Fruit fly (Drosophila melanogaster) whole organism, embryonic: ENCODE data around the gene Grd.

Experiments used
- CG10366 ChIP-seq: fragments of 200-800 bp; sonication (Bioruptor generic); IDR thresholded peaks from 2 replicates; pipeline ENCODE4 v1.3.6; 2022; ENCODE audit warnings: missing biosample characterization, missing genetic modification characterization
- CG10654 ChIP-seq: fragments of 200-800 bp; sonication (Bioruptor generic); optimal IDR thresholded peaks from 2 replicates; lab custom pipeline; 2016; ENCODE audit warnings: missing biosample characterization, missing genetic modification characterization
- CG13287 ChIP-seq: fragments of 200-800 bp; sonication (Bioruptor generic); IDR thresholded peaks from 2 replicates; pipeline ENCODE4 v1.3.6; 2022; ENCODE audit warnings: missing biosample characterization, missing genetic modification characterization; ENCODE audit not compliant: partially characterized antibody
- CG14014 ChIP-seq: fragments of 200-800 bp; sonication (Bioruptor generic); IDR thresholded peaks from 2 replicates; pipeline ENCODE4 v1.3.6; 2022; ENCODE audit warnings: missing biosample characterization, missing genetic modification characterization
- CG14667 ChIP-seq: fragments of 200-800 bp; sonication (Bioruptor generic); IDR thresholded peaks from 2 replicates; pipeline ENCODE4 v1.3.6; 2022; ENCODE audit warnings: missing biosample characterization, missing genetic modification characterization
- CG15269 ChIP-seq: fragments of 200-800 bp; sonication (Bioruptor generic); optimal IDR thresholded peaks from 2 replicates; lab custom pipeline; 2018; ENCODE audit warnings: missing biosample characterization, mild to moderate bottlenecking, missing genetic modification characterization, moderate library complexity
- CG15479 ChIP-seq: fragments of 200-800 bp; sonication (Bioruptor generic); optimal IDR thresholded peaks from 3 replicates; lab custom pipeline; 2019; ENCODE audit warnings: missing biosample characterization, mild to moderate bottlenecking, missing genetic modification characterization, moderate library complexity
- CG17186 ChIP-seq: fragments of 200-800 bp; sonication (Bioruptor generic); optimal IDR thresholded peaks from 3 replicates; lab custom pipeline; 2017; ENCODE audit warnings: missing biosample characterization, missing genetic modification reagents, missing genetic modification characterization
- CG17912 ChIP-seq: fragments of 200-800 bp; sonication (Bioruptor generic); optimal IDR thresholded peaks from 2 replicates; lab custom pipeline; 2018; ENCODE audit warnings: missing biosample characterization, mild to moderate bottlenecking, missing genetic modification characterization
- CG18619 ChIP-seq: fragments of 200-800 bp; sonication (Bioruptor generic); optimal IDR thresholded peaks from 3 replicates; lab custom pipeline; 2017; ENCODE audit warnings: missing biosample characterization, mild to moderate bottlenecking, missing genetic modification characterization
- CG2202 ChIP-seq: fragments of 200-800 bp; sonication (Bioruptor generic); optimal IDR thresholded peaks from 2 replicates; lab custom pipeline; 2018; ENCODE audit warnings: missing biosample characterization, mild to moderate bottlenecking, missing genetic modification characterization
- CG2678 ChIP-seq: fragments of 200-800 bp; sonication (Bioruptor generic); optimal IDR thresholded peaks from 3 replicates; lab custom pipeline; 2019; ENCODE audit warnings: missing biosample characterization, mild to moderate bottlenecking, missing genetic modification characterization, moderate library complexity
- CG2875 ChIP-seq: fragments of 200-800 bp; sonication (Bioruptor generic); optimal IDR thresholded peaks from 2 replicates; lab custom pipeline; 2017; ENCODE audit warnings: missing biosample characterization, mild to moderate bottlenecking, missing genetic modification characterization, missing genetic modification reagents
- CG32532 ChIP-seq: fragments of 200-800 bp; sonication (Bioruptor generic); IDR thresholded peaks from 2 replicates; pipeline ENCODE4 v1.3.6; 2022; ENCODE audit warnings: missing biosample characterization, missing genetic modification characterization
- CG33213 ChIP-seq: fragments of 200-800 bp; sonication (Bioruptor generic); optimal IDR thresholded peaks from 3 replicates; lab custom pipeline; 2016; ENCODE audit warnings: missing biosample characterization, missing genetic modification characterization
- CG4424 ChIP-seq: fragments of 200-800 bp; sonication (Bioruptor generic); optimal IDR thresholded peaks from 3 replicates; lab custom pipeline; 2016; ENCODE audit warnings: missing biosample characterization, missing genetic modification characterization
- CG4707 ChIP-seq: fragments of 200-800 bp; sonication (Bioruptor generic); optimal IDR thresholded peaks from 2 replicates; lab custom pipeline; 2018; ENCODE audit warnings: missing biosample characterization, mild to moderate bottlenecking, missing genetic modification characterization, moderate library complexity
- CG7786 ChIP-seq: fragments of 200-800 bp; sonication (Bioruptor generic); optimal IDR thresholded peaks from 2 replicates; lab custom pipeline; 2016; ENCODE audit warnings: missing biosample characterization, missing genetic modification characterization
- CG8388 ChIP-seq: fragments of 200-800 bp; sonication (Bioruptor generic); optimal IDR thresholded peaks from 2 replicates; lab custom pipeline; 2019; ENCODE audit warnings: missing biosample characterization, mild to moderate bottlenecking, missing genetic modification characterization, moderate library complexity
- CG8944 ChIP-seq: fragments of 200-800 bp; sonication (Bioruptor generic); optimal IDR thresholded peaks from 3 replicates; lab custom pipeline; 2016; ENCODE audit warnings: missing biosample characterization, missing genetic modification characterization
- Dbx ChIP-seq: fragments of 200-800 bp; sonication (Bioruptor generic); IDR thresholded peaks from 3 replicates; pipeline ENCODE4 v1.3.6; 2022; ENCODE audit warnings: missing biosample characterization, missing genetic modification characterization
- Hmr ChIP-seq: fragments of 200-800 bp; sonication (Bioruptor generic); optimal IDR thresholded peaks from 3 replicates; lab custom pipeline; 2017; ENCODE audit warnings: mild to moderate bottlenecking, missing biosample characterization, missing genetic modification reagents, missing genetic modification characterization
- Hsf ChIP-seq: fragments of 200-800 bp; sonication (Bioruptor generic); optimal IDR thresholded peaks from 3 replicates; lab custom pipeline; 2016; ENCODE audit warnings: missing biosample characterization, missing genetic modification characterization
- MBD-R2 ChIP-seq: fragments of 200-800 bp; sonication (Bioruptor generic); IDR thresholded peaks from 2 replicates; pipeline ENCODE4 v1.3.6; 2022; ENCODE audit warnings: missing biosample characterization, missing genetic modification characterization
- NC2α ChIP-seq: fragments of 200-800 bp; sonication (Bioruptor generic); optimal IDR thresholded peaks from 2 replicates; lab custom pipeline; 2016; ENCODE audit warnings: missing biosample characterization, missing genetic modification characterization
- Ravus ChIP-seq: fragments of 200-800 bp; sonication (Bioruptor generic); IDR thresholded peaks from 2 replicates; pipeline ENCODE4 v1.3.6; 2022; ENCODE audit warnings: missing biosample characterization, missing genetic modification characterization
- Sin3A ChIP-seq: fragments of >200 bp; optimal IDR thresholded peaks from 2 replicates; lab custom pipeline; 2018
- Spps ChIP-seq: fragments of 200-800 bp; sonication (Bioruptor generic); optimal IDR thresholded peaks from 2 replicates; lab custom pipeline; 2018; ENCODE audit warnings: missing biosample characterization, mild to moderate bottlenecking, missing genetic modification characterization
- aop ChIP-seq: fragments of 200-800 bp; sonication (Bioruptor generic); IDR thresholded peaks from 2 replicates; pipeline ENCODE4 v1.3.6; 2022; ENCODE audit warnings: missing biosample characterization, missing genetic modification characterization
- bsh ChIP-seq, 2 experiments: fragments of 200-800 bp; sonication (Bioruptor generic); optimal IDR thresholded peaks; 2 replicates each; lab custom pipeline; 2017 to 2018; ENCODE audit warnings: mild to moderate bottlenecking in 2 of 2, missing biosample characterization in 2 of 2, missing genetic modification characterization in 2 of 2, moderate library complexity in 1 of 2
- corto ChIP-seq: fragments of 200-800 bp; sonication (Bioruptor generic); optimal IDR thresholded peaks from 2 replicates; lab custom pipeline; 2016; ENCODE audit warnings: missing biosample characterization, mild to moderate bottlenecking, missing genetic modification characterization, moderate library complexity
- danr ChIP-seq: fragments of 200-800 bp; sonication (Bioruptor generic); IDR thresholded peaks from 2 replicates; pipeline ENCODE4 v1.3.6; 2022; ENCODE audit warnings: missing biosample characterization, missing genetic modification characterization
- dysf ChIP-seq: fragments of 200-800 bp; sonication (Bioruptor generic); IDR thresholded peaks from 3 replicates; pipeline ENCODE4 v1.3.6; 2022; ENCODE audit warnings: missing biosample characterization, missing genetic modification characterization
- emc ChIP-seq: fragments of 200-800 bp; sonication (Bioruptor generic); optimal IDR thresholded peaks from 2 replicates; lab custom pipeline; 2016; ENCODE audit warnings: missing biosample characterization, missing genetic modification characterization
- ems ChIP-seq: fragments of 200-800 bp; sonication (Bioruptor generic); optimal IDR thresholded peaks from 3 replicates; lab custom pipeline; 2016; ENCODE audit warnings: missing biosample characterization, missing genetic modification characterization
- gsb-n ChIP-seq: fragments of 200-800 bp; sonication (Bioruptor generic); optimal IDR thresholded peaks from 3 replicates; lab custom pipeline; 2018; ENCODE audit warnings: missing biosample characterization, mild to moderate bottlenecking, missing genetic modification characterization
- mam ChIP-seq: fragments of 200-800 bp; sonication (Bioruptor generic); optimal IDR thresholded peaks from 3 replicates; lab custom pipeline; 2016; ENCODE audit warnings: missing biosample characterization, missing genetic modification characterization
- mirr ChIP-seq: fragments of 200-800 bp; sonication (Bioruptor generic); optimal IDR thresholded peaks from 3 replicates; lab custom pipeline; 2018; ENCODE audit warnings: missing biosample characterization, mild to moderate bottlenecking, missing genetic modification characterization
- nerfin-1 ChIP-seq: fragments of 200-800 bp; sonication (Bioruptor generic); optimal IDR thresholded peaks from 3 replicates; lab custom pipeline; 2019; ENCODE audit warnings: missing biosample characterization, mild to moderate bottlenecking, missing genetic modification characterization, moderate library complexity
- pan ChIP-seq, 4 experiments: fragments of >200 bp in 3 of 4; fragments of 200-800 bp in 1 of 4; sonication (Bioruptor generic) in 1 of 4; optimal IDR thresholded peaks in 3 of 4; IDR thresholded peaks in 1 of 4; 2 replicates each; pipeline versions ENCODE4 v1.3.6 to Lab custom; 2017 to 2022; ENCODE audit warnings: missing biosample characterization in 2 of 4, missing genetic modification characterization in 2 of 4, mixed read lengths in 1 of 4
- phol ChIP-seq: fragments of 200-800 bp; sonication (Bioruptor generic); optimal IDR thresholded peaks from 3 replicates; lab custom pipeline; 2018; ENCODE audit warnings: missing biosample characterization, mild to moderate bottlenecking, missing genetic modification characterization, moderate library complexity
- salm ChIP-seq: fragments of 200-800 bp; sonication (Bioruptor generic); optimal IDR thresholded peaks from 2 replicates; lab custom pipeline; 2018; ENCODE audit warnings: missing biosample characterization, mild to moderate bottlenecking, missing genetic modification characterization
- shn ChIP-seq: fragments of 200-800 bp; sonication (Bioruptor generic); optimal IDR thresholded peaks from 3 replicates; lab custom pipeline; 2016; ENCODE audit warnings: missing biosample characterization, missing genetic modification characterization
- so ChIP-seq: fragments of 200-800 bp; sonication (Bioruptor generic); IDR thresholded peaks from 3 replicates; pipeline ENCODE4 v1.3.6; 2022; ENCODE audit warnings: missing biosample characterization, missing genetic modification characterization
- sob ChIP-seq: fragments of 200-800 bp; sonication (Bioruptor generic); IDR thresholded peaks from 2 replicates; pipeline ENCODE4 v1.3.6; 2022; ENCODE audit warnings: missing biosample characterization, missing genetic modification characterization
- tap ChIP-seq: fragments of 200-800 bp; optimal IDR thresholded peaks from 3 replicates; lab custom pipeline; 2019; ENCODE audit warnings: missing biosample characterization, mild to moderate bottlenecking, missing genetic modification characterization, moderate library complexity
- tgo ChIP-seq: fragments of 200-800 bp; sonication (Bioruptor generic); IDR thresholded peaks from 3 replicates; pipeline ENCODE4 v1.3.6; 2022; ENCODE audit warnings: missing biosample characterization, missing genetic modification characterization
- tll ChIP-seq, 2 experiments: fragments of 200-800 bp in 1 of 2; fragments of >200 bp in 1 of 2; sonication (Bioruptor generic) in 1 of 2; optimal IDR thresholded peaks; 2 replicates each; lab custom pipeline; 2017 to 2019; ENCODE audit warnings: missing biosample characterization in 2 of 2, missing genetic modification characterization in 2 of 2, mild to moderate bottlenecking in 1 of 2, moderate library complexity in 1 of 2
- trem ChIP-seq: fragments of 200-800 bp; optimal IDR thresholded peaks from 3 replicates; lab custom pipeline; 2019; ENCODE audit warnings: missing biosample characterization, mild to moderate bottlenecking, missing genetic modification characterization, moderate library complexity
- zen ChIP-seq: fragments of 200-800 bp; sonication (Bioruptor generic); optimal IDR thresholded peaks from 3 replicates; lab custom pipeline; 2018; ENCODE audit warnings: missing biosample characterization, mild to moderate bottlenecking, missing genetic modification characterization, moderate library complexity

Grd gene

DNA sequence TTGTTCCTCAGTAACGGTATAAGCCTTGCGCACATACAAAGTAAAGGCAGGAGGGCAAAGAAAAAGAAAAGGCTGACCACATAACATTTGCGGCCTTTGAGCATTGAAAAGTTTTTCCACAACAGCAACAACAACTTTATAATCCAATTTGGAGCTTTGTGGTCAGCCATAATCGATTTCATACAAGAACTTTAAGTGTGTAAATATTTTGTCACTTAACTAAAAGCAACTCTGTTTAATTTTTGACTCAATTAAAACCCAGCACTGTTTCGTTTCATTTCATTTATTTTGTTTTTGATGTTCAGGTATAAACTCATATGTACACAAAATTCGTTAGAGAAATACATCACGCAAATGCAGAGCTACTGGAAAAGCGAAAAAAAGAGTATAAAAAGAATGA lies 25.6 kb upstream of the Grd start, which contains the start of gene CG42816:
CG42816 (minus strand) TSS at position 101 of the 400 bp plus-strand sequence.
- TF ChIP-seq CG8388 (GFP tag; lab: Kevin White, UChicago) (no peak), CG2678 (tag; lab: Kevin White, UChicago) (no peak), tap (tag; lab: Kevin White, UChicago) (no peak), dysf (no peak), CG33213 (GFP tag; lab: Kevin White, UChicago) (no peak), Hmr (no peak), aop (no peak), danr (GFP tag; lab: Robert Waterston, UW) (no peak), CG17912 (no peak), CG32532 (GFP tag; lab: Robert Waterston, UW) (no peak), Spps (no peak), CG14667 (GFP tag; lab: Robert Waterston, UW) (no peak), gsb-n (tag; lab: Kevin White, UChicago) (no peak), mirr (no peak), CG14014 (GFP tag; lab: Robert Waterston, UW) (no peak), Hsf (no peak), emc (no peak), tgo (GFP tag; lab: Robert Waterston, UW) (no peak)

DNA sequence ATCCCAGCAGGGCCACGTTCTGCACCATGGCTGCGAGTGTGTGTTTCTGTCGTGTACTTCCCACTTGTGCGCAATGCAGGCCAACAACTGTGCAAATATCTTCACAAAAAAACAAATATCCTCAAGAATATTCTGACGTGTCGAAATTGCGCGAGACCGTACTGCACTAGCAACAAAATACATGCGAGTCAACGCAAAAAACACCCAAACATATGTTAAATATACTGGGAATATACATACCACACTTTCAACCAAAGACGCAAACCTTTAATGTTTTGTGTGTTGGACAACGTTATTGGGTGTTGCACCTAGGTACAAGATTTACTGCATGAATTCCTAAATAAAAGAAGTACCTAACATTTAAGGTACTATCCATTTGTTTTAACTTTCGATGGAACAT lies 21.0 kb upstream of the Grd start, which contains the start of gene NUCB1:
NUCB1 (minus strand) TSS at position 173 of the 400 bp plus-strand sequence.
- TF ChIP-seq CG32532 (GFP tag; lab: Robert Waterston, UW) = peak; percentile 37; the same call in 1 of the 2 replicates
- TF ChIP-seq CG2875 (GFP tag; lab: Kevin White, UChicago) = peak; percentile 17
- peak; percentile 12; the same call in 1 of the 2 replicates for TF ChIP-seq CG10366 (GFP tag; lab: Robert Waterston, UW)
- peak; percentile 52 for TF ChIP-seq shn (GFP tag; lab: Kevin White, UChicago)
- no peak for TF ChIP-seq Ravus
- TF ChIP-seq trem (tag; lab: Kevin White, UChicago) = peak; percentile 82
- TF ChIP-seq CG15269 (tag; lab: Kevin White, UChicago) = no peak
- peak; percentile 93 for TF ChIP-seq MBD-R2 (GFP tag; lab: Robert Waterston, UW)
- peak; percentile 69; the same call in 2 of the 3 replicates for TF ChIP-seq Dbx (GFP tag; lab: Robert Waterston, UW)
- no peak for TF ChIP-seq salm (tag; lab: Kevin White, UChicago)
- TF ChIP-seq nerfin-1 (tag; lab: Kevin White, UChicago) = peak; percentile 80
- peak; percentile 30 for TF ChIP-seq ems (GFP tag; lab: Kevin White, UChicago)
- TF ChIP-seq Hmr = peak; percentile 72
- peak; percentile 71 for TF ChIP-seq CG15479
- peak; percentile 29 for TF ChIP-seq CG18619
- no peak for TF ChIP-seq pan (optimal IDR thresholded peaks at IDR 0.05; lab: Kevin White, UChicago)
- TF ChIP-seq pan (GFP tag; optimal IDR thresholded peaks at IDR 0.05 in 1 of 2, IDR thresholded peaks at IDR 0.05 in 1 of 2) = peak in 1 of 2 experiments; percentile 40
- peak; percentile 33 for TF ChIP-seq CG8944 (GFP tag; lab: Kevin White, UChicago)
- peak; percentile 68 for TF ChIP-seq sob (GFP tag; lab: Robert Waterston, UW)
- TF ChIP-seq CG2202 (tag; lab: Kevin White, UChicago) = peak; percentile 26
- peak; percentile 46 for TF ChIP-seq zen (tag; lab: Kevin White, UChicago)
- TF ChIP-seq Sin3A (lab: Kevin White, UChicago) = peak; percentile 11
- TF ChIP-seq CG4707 (GFP tag; lab: Kevin White, UChicago) = no peak
- TF ChIP-seq CG10654 = peak; percentile 15
- TF ChIP-seq so (GFP tag; lab: Robert Waterston, UW) = no peak
- peak; percentile 21 for TF ChIP-seq Spps
- peak; percentile 7 for TF ChIP-seq CG7786
- TF ChIP-seq CG4424 (GFP tag; lab: Kevin White, UChicago) = peak; percentile 33
- peak; percentile 79 for TF ChIP-seq CG17186
- TF ChIP-seq NC2α = peak; percentile 30
- peak; percentile 56; the same call in 1 of the 2 replicates for TF ChIP-seq CG13287 (GFP tag; lab: Robert Waterston, UW)
- peak in 1 of 2 experiments; percentile 74 for TF ChIP-seq tll (GFP tag; optimal IDR thresholded peaks at IDR 0.05; lab: Kevin White, UChicago)
- peak in 1 of 2 experiments; percentile 32 for TF ChIP-seq bsh (GFP tag; optimal IDR thresholded peaks at IDR 0.05; lab: Kevin White, UChicago)
- peak; percentile 64 for TF ChIP-seq mam
- no peak for TF ChIP-seq corto (GFP tag; lab: Kevin White, UChicago)
- TF ChIP-seq phol = peak; percentile 48
